Fruit fly (Drosophila melanogaster) whole organism, prepupa: ENCODE results near the gene CG31176.
A peak's percentile ranks its signal among the peaks of the same experiment; 100 is the strongest.

Experiments
- Blimp-1 ChIP-seq: fragments of 200-800 bp; sonication (Bioruptor generic); optimal IDR thresholded peaks from 3 replicates; lab custom pipeline; 2017; ENCODE audit warnings: missing biosample characterization, missing genetic modification characterization, mild to moderate bottlenecking, moderate library complexity, missing genetic modification reagents
- CG10631 ChIP-seq: fragments of 200-800 bp; sonication (Bioruptor generic); optimal IDR thresholded peaks from 2 replicates; lab custom pipeline; 2016; ENCODE audit warnings: missing biosample characterization, missing genetic modification characterization
- CG10669 ChIP-seq: fragments of 200-800 bp; sonication (Bioruptor generic); optimal IDR thresholded peaks from 3 replicates; lab custom pipeline; 2018; ENCODE audit warnings: missing biosample characterization, mild to moderate bottlenecking, missing genetic modification characterization, moderate library complexity
- CG11294 ChIP-seq: fragments of 200-800 bp; sonication (Bioruptor generic); IDR thresholded peaks from 2 replicates; pipeline ENCODE4 v1.3.6; 2022; ENCODE audit warnings: missing biosample characterization, missing genetic modification characterization
- CG11762 ChIP-seq: fragments of 200-800 bp; sonication (Bioruptor generic); optimal IDR thresholded peaks from 3 replicates; lab custom pipeline; 2016; ENCODE audit warnings: missing biosample characterization, missing genetic modification characterization; ENCODE audit not compliant: insufficient read depth
- CG11902 ChIP-seq: fragments of 200-800 bp; sonication (Bioruptor generic); optimal IDR thresholded peaks from 3 replicates; lab custom pipeline; 2016; ENCODE audit warnings: missing biosample characterization, missing genetic modification characterization
- CG15336 ChIP-seq: fragments of 200-800 bp; sonication (Bioruptor generic); IDR thresholded peaks from 2 replicates; pipeline ENCODE4 v1.3.6; 2022; ENCODE audit warnings: missing biosample characterization, missing genetic modification characterization
- CG16779 ChIP-seq: fragments of 200-800 bp; sonication (Bioruptor generic); optimal IDR thresholded peaks from 3 replicates; lab custom pipeline; 2017; ENCODE audit warnings: missing biosample characterization, mild to moderate bottlenecking, missing genetic modification characterization
- CG3032 ChIP-seq: fragments of 200-800 bp; optimal IDR thresholded peaks from 2 replicates; lab custom pipeline; 2019; ENCODE audit warnings: missing biosample characterization, mild to moderate bottlenecking, missing genetic modification characterization, moderate library complexity
- CG31627 ChIP-seq: fragments of 200-800 bp; sonication (Bioruptor generic); optimal IDR thresholded peaks from 3 replicates; lab custom pipeline; 2016; ENCODE audit warnings: missing biosample characterization, missing genetic modification characterization
- CG32006 ChIP-seq: fragments of 200-800 bp; sonication (Bioruptor generic); optimal IDR thresholded peaks from 3 replicates; lab custom pipeline; 2017; ENCODE audit warnings: missing biosample characterization, mild to moderate bottlenecking, missing genetic modification characterization
- CG3919 ChIP-seq: fragments of 200-800 bp; sonication (Bioruptor generic); optimal IDR thresholded peaks from 3 replicates; lab custom pipeline; 2016; ENCODE audit warnings: missing biosample characterization, missing genetic modification characterization
- CG4318 ChIP-seq: fragments of 200-800 bp; sonication (Bioruptor generic); optimal IDR thresholded peaks from 3 replicates; lab custom pipeline; 2017; ENCODE audit warnings: missing biosample characterization, mild to moderate bottlenecking, missing genetic modification characterization
- CG6163 ChIP-seq: fragments of 200-800 bp; sonication (Bioruptor generic); IDR thresholded peaks from 3 replicates; pipeline ENCODE4 v1.3.6; 2022; ENCODE audit warnings: missing biosample characterization, missing genetic modification characterization
- CG6276 ChIP-seq: fragments of 200-800 bp; sonication (Bioruptor generic); optimal IDR thresholded peaks from 2 replicates; lab custom pipeline; 2017; ENCODE audit warnings: missing biosample characterization, mild to moderate bottlenecking, missing genetic modification characterization
- CG6792 ChIP-seq: fragments of 200-800 bp; sonication (Bioruptor generic); optimal IDR thresholded peaks from 3 replicates; lab custom pipeline; 2016; ENCODE audit warnings: missing biosample characterization, missing genetic modification characterization
- CG6808 ChIP-seq: fragments of 200-800 bp; sonication (Bioruptor generic); optimal IDR thresholded peaks from 3 replicates; lab custom pipeline; 2017; ENCODE audit warnings: missing biosample characterization, missing genetic modification characterization, mild to moderate bottlenecking, moderate library complexity, missing genetic modification reagents
- CG6854 ChIP-seq: fragments of 200-800 bp; sonication (Bioruptor generic); optimal IDR thresholded peaks from 2 replicates; lab custom pipeline; 2017; ENCODE audit warnings: missing biosample characterization, mild to moderate bottlenecking, missing genetic modification characterization
- CG7368 ChIP-seq: fragments of 200-800 bp; sonication (Bioruptor generic); optimal IDR thresholded peaks from 3 replicates; lab custom pipeline; 2016; ENCODE audit warnings: missing biosample characterization, missing genetic modification characterization
- CG8119 ChIP-seq: fragments of 200-800 bp; sonication (Bioruptor generic); IDR thresholded peaks from 3 replicates; pipeline ENCODE4 v1.3.6; 2022; ENCODE audit warnings: missing biosample characterization, missing genetic modification characterization
- CG8319 ChIP-seq: fragments of 200-800 bp; sonication (Bioruptor generic); optimal IDR thresholded peaks from 3 replicates; lab custom pipeline; 2016; ENCODE audit warnings: missing biosample characterization, missing genetic modification characterization
- CG8632 ChIP-seq: fragments of 200-800 bp; sonication (Bioruptor generic); optimal IDR thresholded peaks from 3 replicates; lab custom pipeline; 2016; ENCODE audit warnings: missing biosample characterization, missing genetic modification characterization
- Eip75B ChIP-seq: fragments of 200-800 bp; sonication (Bioruptor generic); optimal IDR thresholded peaks from 3 replicates; lab custom pipeline; 2016; ENCODE audit warnings: missing biosample characterization, missing genetic modification characterization
- Eip93F ChIP-seq: fragments of 200-800 bp; sonication (Bioruptor generic); optimal IDR thresholded peaks from 2 replicates; lab custom pipeline; 2016; ENCODE audit warnings: missing biosample characterization, mild to moderate bottlenecking, missing genetic modification characterization
- Gug ChIP-seq: fragments of 200-800 bp; sonication (Bioruptor generic); IDR thresholded peaks from 2 replicates; pipeline ENCODE4 v1.3.6; 2022; ENCODE audit warnings: missing biosample characterization, missing genetic modification characterization
- Hr38 ChIP-seq: sonication (Bioruptor generic); optimal IDR thresholded peaks from 2 replicates; lab custom pipeline; 2016; ENCODE audit warnings: missing biosample characterization, missing genetic modification characterization
- Hr39 ChIP-seq: fragments of 200-800 bp; sonication (Bioruptor generic); optimal IDR thresholded peaks from 2 replicates; lab custom pipeline; 2016; ENCODE audit warnings: missing biosample characterization, missing genetic modification characterization
- Hr4 ChIP-seq: fragments of 200-800 bp; sonication (Bioruptor generic); optimal IDR thresholded peaks from 3 replicates; lab custom pipeline; 2016; ENCODE audit warnings: missing biosample characterization, missing genetic modification characterization
- Lpt ChIP-seq: fragments of 200-800 bp; sonication (Bioruptor generic); optimal IDR thresholded peaks from 3 replicates; lab custom pipeline; 2016; ENCODE audit warnings: missing biosample characterization, missing genetic modification characterization
- Met ChIP-seq: fragments of 200-800 bp; sonication (Bioruptor generic); optimal IDR thresholded peaks from 3 replicates; lab custom pipeline; 2016; ENCODE audit warnings: missing biosample characterization, missing genetic modification characterization
- Sox102F ChIP-seq: fragments of 200-800 bp; sonication (Bioruptor generic); optimal IDR thresholded peaks from 2 replicates; lab custom pipeline; 2016; ENCODE audit warnings: missing biosample characterization, mild to moderate bottlenecking, missing genetic modification characterization
- Sox15 ChIP-seq: fragments of 200-800 bp; sonication (Bioruptor generic); optimal IDR thresholded peaks from 3 replicates; lab custom pipeline; 2016; ENCODE audit warnings: missing biosample characterization, missing genetic modification characterization
- achi ChIP-seq: fragments of 200-800 bp; sonication (Bioruptor generic); optimal IDR thresholded peaks from 3 replicates; lab custom pipeline; 2016; ENCODE audit warnings: missing biosample characterization, missing genetic modification characterization
- acj6 ChIP-seq: fragments of 200-800 bp; sonication (Bioruptor generic); optimal IDR thresholded peaks from 3 replicates; lab custom pipeline; 2016; ENCODE audit warnings: missing biosample characterization, missing genetic modification characterization
- dsx ChIP-seq: fragments of 200-800 bp; optimal IDR thresholded peaks from 3 replicates; lab custom pipeline; 2019; ENCODE audit warnings: missing biosample characterization, mild to moderate bottlenecking, missing genetic modification characterization, moderate library complexity; ENCODE audit not compliant: poor library complexity, severe bottlenecking
- eg ChIP-seq: fragments of 200-800 bp; sonication (Bioruptor generic); IDR thresholded peaks from 3 replicates; pipeline ENCODE4 v1.3.6; 2022; ENCODE audit warnings: missing biosample characterization, missing genetic modification characterization
- esn ChIP-seq: fragments of 200-800 bp; sonication (Bioruptor generic); optimal IDR thresholded peaks from 2 replicates; lab custom pipeline; 2016; ENCODE audit warnings: missing biosample characterization, mild to moderate bottlenecking, missing genetic modification characterization, moderate library complexity
- fd59A ChIP-seq: fragments of 200-800 bp; sonication (Bioruptor generic); optimal IDR thresholded peaks from 2 replicates; lab custom pipeline; 2017; ENCODE audit warnings: missing biosample characterization, mild to moderate bottlenecking, missing genetic modification characterization, missing genetic modification reagents
- fd85E ChIP-seq: fragments of 200-800 bp; sonication (Bioruptor generic); optimal IDR thresholded peaks from 3 replicates; lab custom pipeline; 2016; ENCODE audit warnings: missing biosample characterization, missing genetic modification characterization
- lz ChIP-seq: fragments of 200-800 bp; sonication (Bioruptor generic); optimal IDR thresholded peaks from 3 replicates; lab custom pipeline; 2016; ENCODE audit warnings: missing biosample characterization, missing genetic modification characterization
- net ChIP-seq: fragments of 200-800 bp; sonication (Bioruptor generic); optimal IDR thresholded peaks from 3 replicates; lab custom pipeline; 2016; ENCODE audit warnings: missing biosample characterization, missing genetic modification characterization
- pdm3 ChIP-seq: fragments of 200-800 bp; sonication (Bioruptor generic); optimal IDR thresholded peaks from 3 replicates; lab custom pipeline; 2016; ENCODE audit warnings: missing biosample characterization, missing genetic modification characterization
- salr ChIP-seq, 2 experiments: fragments of 200-800 bp; sonication (Bioruptor generic); optimal IDR thresholded peaks; 3 replicates each; lab custom pipeline; 2016 to 2018; ENCODE audit warnings: missing biosample characterization in 2 of 2, missing genetic modification characterization in 2 of 2, mild to moderate bottlenecking in 1 of 2
- ss ChIP-seq, 2 experiments: fragments of 200-800 bp; sonication (Bioruptor generic); optimal IDR thresholded peaks; 2 replicates in 1 of 2; 3 replicates in 1 of 2; lab custom pipeline; 2017 to 2018; ENCODE audit warnings: mild to moderate bottlenecking in 2 of 2, missing biosample characterization in 2 of 2, missing genetic modification characterization in 2 of 2, moderate library complexity in 1 of 2
- svp ChIP-seq: fragments of 200-800 bp; sonication (Bioruptor generic); peaks from one replicate; lab custom pipeline; 2016; ENCODE audit warnings: missing biosample characterization, missing genetic modification characterization
- topi ChIP-seq: fragments of 200-800 bp; sonication (Bioruptor generic); optimal IDR thresholded peaks from 3 replicates; lab custom pipeline; 2016; ENCODE audit warnings: missing biosample characterization, missing genetic modification characterization
- vri ChIP-seq: fragments of 200-800 bp; sonication (Bioruptor generic); optimal IDR thresholded peaks from 3 replicates; lab custom pipeline; 2016; ENCODE audit warnings: missing biosample characterization, mild to moderate bottlenecking, missing genetic modification characterization

Gene CG31176

dm6 chr3R:21719934-21720431, 523 bp upstream of the CG31176 start (continued):
- TF ChIP-seq CG32006, result peak; percentile 90
- TF ChIP-seq Hr4 (GFP tag; lab: Kevin White, UChicago), result peak; percentile 87
- TF ChIP-seq CG31627, result peak; percentile 88
- TF ChIP-seq CG8119, result peak; percentile 87
- TF ChIP-seq Lpt, result peak; percentile 70
- TF ChIP-seq CG6163 (GFP tag; lab: Robert Waterston, UW), result peak; percentile 83
- peak; percentile 81 for TF ChIP-seq acj6 (GFP tag; lab: Kevin White, UChicago)
- TF ChIP-seq fd85E, result peak; percentile 59
- peak; percentile 65 to 71 for TF ChIP-seq ss (GFP tag; optimal IDR thresholded peaks at IDR 0.05; lab: Kevin White, UChicago)
- peak; percentile 75 for TF ChIP-seq CG6792 (GFP tag; lab: Kevin White, UChicago)
- peak; percentile 88 for TF ChIP-seq net
- peak; percentile 80 for TF ChIP-seq pdm3 (GFP tag; lab: Kevin White, UChicago)
- TF ChIP-seq CG11294 (GFP tag; lab: Robert Waterston, UW), result no peak; the same call in 1 of the 2 replicates
- TF ChIP-seq salr (GFP tag; optimal IDR thresholded peaks at IDR 0.05; lab: Kevin White, UChicago), result peak; percentile 47 to 86
- TF ChIP-seq CG8632 (GFP tag; lab: Kevin White, UChicago), result peak; percentile 76
- TF ChIP-seq Hr39 (GFP tag; lab: Kevin White, UChicago), result peak; percentile 83
- TF ChIP-seq CG11762, result peak; percentile 75
- peak; percentile 82 for TF ChIP-seq Eip75B (GFP tag; lab: Kevin White, UChicago)
- peak; percentile 59 for TF ChIP-seq CG8319
- TF ChIP-seq CG11902, result peak; percentile 50

- no peak for TF ChIP-seq Hr39 (GFP tag; lab: Kevin White, UChicago)
- no peak for TF ChIP-seq Eip75B (GFP tag; lab: Kevin White, UChicago)
- no peak for TF ChIP-seq CG3032 (tag; lab: Kevin White, UChicago)
- peak; percentile 86 for TF ChIP-seq CG8119
- peak in 1 of 2 experiments; percentile 2 for TF ChIP-seq salr (GFP tag; optimal IDR thresholded peaks at IDR 0.05; lab: Kevin White, UChicago)
- no peak for TF ChIP-seq CG8632 (GFP tag; lab: Kevin White, UChicago)
- TF ChIP-seq CG7368, result no peak
- TF ChIP-seq eg (GFP tag; lab: Robert Waterston, UW), result peak; percentile 80
- no peak for TF ChIP-seq Eip93F (GFP tag; lab: Kevin White, UChicago)
- no peak for TF ChIP-seq topi (GFP tag; lab: Kevin White, UChicago)
- no peak for TF ChIP-seq CG31627
- no peak for TF ChIP-seq vri (GFP tag; lab: Kevin White, UChicago)
- TF ChIP-seq acj6 (GFP tag; lab: Kevin White, UChicago), result no peak
- TF ChIP-seq CG10631 (GFP tag; lab: Kevin White, UChicago), result no peak
- no peak for TF ChIP-seq CG6808 (GFP tag; lab: Kevin White, UChicago)
- TF ChIP-seq Lpt, result no peak
- TF ChIP-seq achi, result peak; percentile 17
- TF ChIP-seq lz (GFP tag; lab: Kevin White, UChicago), result no peak
- TF ChIP-seq fd59A (GFP tag; lab: Kevin White, UChicago), result no peak
- TF ChIP-seq CG10669 (GFP tag; lab: Kevin White, UChicago), result no peak
- TF ChIP-seq net, result peak; percentile 20
- TF ChIP-seq CG11294 (GFP tag; lab: Robert Waterston, UW), result no peak
- peak; percentile 29 for TF ChIP-seq svp (GFP tag; lab: Kevin White, UChicago)
- TF ChIP-seq Sox102F (GFP tag; lab: Kevin White, UChicago), result peak; percentile 60
- peak; percentile 63 for TF ChIP-seq CG15336 (GFP tag; lab: Robert Waterston, UW)
- TF ChIP-seq Met, result peak; percentile 29
- no peak for TF ChIP-seq Sox15
- peak; percentile 58 for TF ChIP-seq CG32006
- TF ChIP-seq esn (GFP tag; lab: Kevin White, UChicago), result no peak
- no peak for TF ChIP-seq CG4318
- TF ChIP-seq CG11902, result no peak
- no peak for TF ChIP-seq fd85E
- peak; percentile 24 for TF ChIP-seq CG16779 (tag; lab: Kevin White, UChicago)
- no peak for TF ChIP-seq Gug (GFP tag; lab: Robert Waterston, UW)
- TF ChIP-seq CG6163 (GFP tag; lab: Robert Waterston, UW), result peak; percentile 67; the same call in 2 of the 3 replicates
- TF ChIP-seq CG8319, result no peak
- TF ChIP-seq CG6854 (GFP tag; lab: Kevin White, UChicago), result peak; percentile 91
- TF ChIP-seq CG6276, result peak; percentile 66
- peak; percentile 30 for TF ChIP-seq CG6792 (GFP tag; lab: Kevin White, UChicago)
- peak; percentile 87 for TF ChIP-seq Blimp-1
- TF ChIP-seq CG3919 (GFP tag; lab: Kevin White, UChicago), result no peak
- peak; percentile 5 for TF ChIP-seq Hr4 (GFP tag; lab: Kevin White, UChicago)
- TF ChIP-seq Hr38 (GFP tag; lab: Kevin White, UChicago), result no peak
- no peak for TF ChIP-seq dsx
Measured at dm6 chr3R:21704439-21704838, 15.0 kb downstream of the CG31176 start.
